Worm (Caenorhabditis elegans) whole organism, L1 larva: ENCODE data around the gene fdgt-1.

Experiments used
- alr-1 ChIP-seq: fragments of 200-800 bp; sonication (Bioruptor generic); optimal IDR thresholded peaks from 2 replicates; lab custom pipeline; 2018; ENCODE audit warnings: borderline replicate concordance, mild to moderate bottlenecking, missing genetic modification characterization, missing compliant biosample characterization
- elt-3 ChIP-seq, 6 experiments: fragments of 150-350 bp in 1 of 6; sonication (generic microtip); optimal IDR thresholded peaks; 2 replicates each; lab custom pipeline; 2017 to 2018; ENCODE audit warnings: missing biosample characterization in 6 of 6, missing genetic modification characterization in 6 of 6, inconsistent platforms in 1 of 6
- lin-13 ChIP-seq: fragments of 150-350 bp; optimal IDR thresholded peaks from 2 replicates; lab custom pipeline; 2014; ENCODE audit warnings: missing biosample characterization, missing genetic modification reagents, missing genetic modification characterization
- lin-35 ChIP-seq, 2 experiments: fragments of 150-350 bp; optimal IDR thresholded peaks; 2 replicates each; lab custom pipeline; 2014; ENCODE audit warnings: missing biosample characterization in 2 of 2, missing genetic modification characterization in 2 of 2, missing genetic modification reagents in 2 of 2
- nhr-12 ChIP-seq: sonication (generic microtip); optimal IDR thresholded peaks from 2 replicates; lab custom pipeline; 2017; ENCODE audit warnings: missing biosample characterization, missing genetic modification characterization
- nhr-76 ChIP-seq: sonication (generic microtip); optimal IDR thresholded peaks from 2 replicates; lab custom pipeline; 2017; ENCODE audit warnings: missing biosample characterization, missing genetic modification characterization
- pqm-1 ChIP-seq: sonication (generic microtip); optimal IDR thresholded peaks from 3 replicates; lab custom pipeline; 2017; ENCODE audit warnings: missing biosample characterization, missing genetic modification characterization
- swsn-7 ChIP-seq: sonication (generic microtip); optimal IDR thresholded peaks from 2 replicates; lab custom pipeline; 2016; ENCODE audit warnings: missing genetic modification characterization, missing compliant biosample characterization

DNA sequence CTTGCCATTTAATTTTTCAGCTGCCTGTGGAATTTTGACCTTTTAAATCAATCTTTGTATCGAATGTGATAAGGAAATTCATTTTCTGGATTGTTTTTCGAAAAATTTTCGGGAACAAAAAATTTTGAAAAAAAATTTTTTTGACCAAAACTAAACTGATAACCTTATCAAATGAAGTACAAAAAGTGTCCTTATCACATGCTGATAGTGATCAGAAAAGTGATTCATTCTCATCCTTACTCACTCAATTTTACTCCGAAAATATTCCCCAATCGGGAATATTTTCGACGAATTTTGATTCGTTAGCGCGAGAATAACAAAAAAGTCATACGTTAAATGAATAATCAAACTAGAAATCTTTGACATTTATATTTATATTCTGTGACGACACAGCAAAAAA, 29.0 kb upstream of the fdgt-1 start:
- TF ChIP-seq lin-13 (GFP tag; lab: Kevin White, UChicago) (no peak), swsn-7 (tag; lab: Kevin White, UChicago) (no peak), nhr-76 (tag; lab: Kevin White, UChicago) (no peak), alr-1 (tag; lab: Kevin White, UChicago) (no peak), pqm-1 (tag; lab: Kevin White, UChicago) (no peak), nhr-12 (tag; lab: Kevin White, UChicago) (no peak), elt-3 (tag; optimal IDR thresholded peaks at IDR 0.05; lab: Kevin White, UChicago) (no peak), lin-35 (GFP tag; optimal IDR thresholded peaks at IDR 0.05; lab: Kevin White, UChicago) (no peak)
